Fruit fly (Drosophila melanogaster): ENCODE results near the gene Sh.

Sh gene

DNA sequence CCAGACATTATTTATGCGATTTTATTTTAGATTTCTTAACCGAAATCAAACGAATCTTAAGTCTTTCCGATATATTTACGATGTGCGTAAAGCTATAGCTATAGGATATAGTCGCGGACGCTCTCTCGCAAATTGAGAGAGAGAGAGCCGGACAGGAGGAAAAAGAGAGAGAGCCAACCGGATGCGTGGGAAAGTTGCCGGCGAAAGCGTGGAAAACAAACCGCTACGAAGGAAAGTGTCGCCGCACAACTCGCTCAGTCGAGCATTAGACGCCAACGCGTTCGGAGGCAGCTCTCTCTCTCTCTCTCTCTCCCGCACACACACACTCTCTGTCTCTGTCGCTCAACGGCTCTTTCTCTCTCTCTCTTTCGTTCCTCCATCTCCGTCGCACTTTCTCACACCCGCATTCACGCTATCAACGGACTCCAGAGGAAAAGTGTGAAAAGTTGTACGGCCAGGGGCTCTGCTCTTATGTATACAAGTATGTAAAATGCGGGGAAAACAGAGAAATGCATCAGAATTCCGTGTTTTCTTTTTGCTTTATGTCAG, 39.4 kb downstream of the Sh start, which contains the start of gene CG6867 (continued):
- no peak for TF ChIP-seq gro (GFP tag; optimal IDR thresholded peaks at IDR 0.05)
- no peak for TF ChIP-seq Dip2 (GFP tag; IDR thresholded peaks at IDR 0.05)
- TF ChIP-seq CG1832 (GFP tag; optimal IDR thresholded peaks at IDR 0.05) = peak; percentile 81
- no peak for TF ChIP-seq GATAe (GFP tag; conservative IDR thresholded peaks at IDR 0.05)
- no peak for TF ChIP-seq Camta (GFP tag; optimal IDR thresholded peaks at IDR 0.05)
- peak; percentile 54; the same call in 1 of the 3 replicates for TF ChIP-seq ci (GFP tag; IDR thresholded peaks at IDR 0.05)
- peak; percentile 57 for TF ChIP-seq CG13894 (tag; optimal IDR thresholded peaks at IDR 0.05)
- no peak for TF ChIP-seq Abd-B (GFP tag; optimal IDR thresholded peaks at IDR 0.05)
- TF ChIP-seq crol (GFP tag; IDR thresholded peaks at IDR 0.05) = peak; percentile 54
- TF ChIP-seq Lhr (GFP tag; optimal IDR thresholded peaks at IDR 0.05) = no peak
- TF ChIP-seq tin (GFP tag; optimal IDR thresholded peaks at IDR 0.05) = no peak
- peak; percentile 75; the same call in 1 of the 3 replicates for TF ChIP-seq CG2199 (GFP tag; IDR thresholded peaks at IDR 0.05)
- TF ChIP-seq Doc2 (GFP tag; IDR thresholded peaks at IDR 0.05) = no peak
- TF ChIP-seq D19A (tag; optimal IDR thresholded peaks at IDR 0.05) = no peak
- peak; percentile 86 for TF ChIP-seq CG8478 (optimal IDR thresholded peaks at IDR 0.05)
- peak; percentile 35; the same call in 1 of the 2 replicates for TF ChIP-seq Adf1 (GFP tag; IDR thresholded peaks at IDR 0.05)
- TF ChIP-seq Med (GFP tag) = peak; percentile 59
- TF ChIP-seq BEAF-32 (GFP tag; optimal IDR thresholded peaks at IDR 0.05) = no peak
- TF ChIP-seq zfh1 (GFP tag; IDR thresholded peaks at IDR 0.05) = no peak
- peak; percentile 56 for TF ChIP-seq CG5180 (GFP tag; optimal IDR thresholded peaks at IDR 0.05)
- TF ChIP-seq Hr78 (GFP tag; optimal IDR thresholded peaks at IDR 0.05) = no peak
- no peak for TF ChIP-seq CG9932 (GFP tag; IDR thresholded peaks at IDR 0.05)
- no peak for TF ChIP-seq CG18764 (GFP tag; optimal IDR thresholded peaks at IDR 0.05)
- no peak for TF ChIP-seq CG7556 (GFP tag; optimal IDR thresholded peaks at IDR 0.05)
- TF ChIP-seq CG12744 (GFP tag; optimal IDR thresholded peaks at IDR 0.05) = no peak
- no peak for TF ChIP-seq Elba2 (GFP tag; optimal IDR thresholded peaks at IDR 0.05)
- TF ChIP-seq sima (GFP tag; optimal IDR thresholded peaks at IDR 0.05) = no peak
- TF ChIP-seq Deaf1 (tag; optimal IDR thresholded peaks at IDR 0.05) = peak; percentile 71
- TF ChIP-seq chm (GFP tag; IDR thresholded peaks at IDR 0.05) = 0 out of 2 replicates have a peak, but pooled peaks have one; percentile 30
- TF ChIP-seq CG11504 (tag; optimal IDR thresholded peaks at IDR 0.05) = peak; percentile 4
- peak; percentile 80 for TF ChIP-seq CG10321 (GFP tag; IDR thresholded peaks at IDR 0.05)

- TF ChIP-seq MESR4 (GFP tag; optimal IDR thresholded peaks at IDR 0.05) = no peak
- no peak for TF ChIP-seq Lhr (GFP tag; optimal IDR thresholded peaks at IDR 0.05)
- no peak for TF ChIP-seq Eip74EF (GFP tag; optimal IDR thresholded peaks at IDR 0.05)
- TF ChIP-seq NfI (GFP tag; optimal IDR thresholded peaks at IDR 0.05) = no peak
- no peak for TF ChIP-seq hbn (GFP tag; IDR thresholded peaks at IDR 0.05; ENCODE audit: partially characterized antibody)
- no peak for TF ChIP-seq CG6791 (GFP tag; IDR thresholded peaks at IDR 0.05; ENCODE audit: partially characterized antibody)
- TF ChIP-seq zf30C (GFP tag; optimal IDR thresholded peaks at IDR 0.05) = no peak
- TF ChIP-seq p53 (GFP tag; optimal IDR thresholded peaks at IDR 0.05) = no peak
- no peak for TF ChIP-seq chm (GFP tag; IDR thresholded peaks at IDR 0.05)
- TF ChIP-seq ems (GFP tag; optimal IDR thresholded peaks at IDR 0.05) = no peak
- TF ChIP-seq CG9797 (GFP tag; optimal IDR thresholded peaks at IDR 0.05) = no peak
- TF ChIP-seq CG10209 (GFP tag; optimal IDR thresholded peaks at IDR 0.05) = no peak
- TF ChIP-seq dati (GFP tag; IDR thresholded peaks at IDR 0.05) = no peak
- TF ChIP-seq CG12071 (GFP tag; optimal IDR thresholded peaks at IDR 0.05) = no peak
- TF ChIP-seq Deaf1 (tag; optimal IDR thresholded peaks at IDR 0.05) = peak; percentile 93
- no peak for TF ChIP-seq CG14667 (GFP tag; IDR thresholded peaks at IDR 0.05)
- no peak for TF ChIP-seq CG3407 (GFP tag; optimal IDR thresholded peaks at IDR 0.05)
- no peak for TF ChIP-seq tap (tag; optimal IDR thresholded peaks at IDR 0.05)
- TF ChIP-seq unc-4 (GFP tag; IDR thresholded peaks at IDR 0.05; ENCODE audit: partially characterized antibody) = no peak
- no peak for TF ChIP-seq Usf (GFP tag; optimal IDR thresholded peaks at IDR 0.05)
- no peak for TF ChIP-seq CG15514 (GFP tag; optimal IDR thresholded peaks at IDR 0.05)
- no peak for TF ChIP-seq CG14441 (GFP tag; IDR thresholded peaks at IDR 0.05)
Measured at dm6 chrX:18018437-18019100, 44.5 kb downstream of the Sh start.

Measured in whole organism, embryonic.